Worm (Caenorhabditis elegans): ENCODE results near the gene mac-1.

mac-1 gene

ce11 chrII:13333103-13333764 lies 12.5 kb upstream of the mac-1 start (continued):
- TF ChIP-seq ceh-20 (GFP tag; IDR thresholded peaks at IDR 0.05) (no peak), attf-4 (tag; optimal IDR thresholded peaks at IDR 0.05) (no peak), ztf-7 (tag; optimal IDR thresholded peaks at IDR 0.05) (no peak), snpc-4 (tag; optimal IDR thresholded peaks at IDR 0.05) (no peak), nhr-41 (GFP tag; IDR thresholded peaks at IDR 0.05) (no peak), mxl-3 (GFP tag; optimal IDR thresholded peaks at IDR 0.05) (peak; percentile 79)

DNA sequence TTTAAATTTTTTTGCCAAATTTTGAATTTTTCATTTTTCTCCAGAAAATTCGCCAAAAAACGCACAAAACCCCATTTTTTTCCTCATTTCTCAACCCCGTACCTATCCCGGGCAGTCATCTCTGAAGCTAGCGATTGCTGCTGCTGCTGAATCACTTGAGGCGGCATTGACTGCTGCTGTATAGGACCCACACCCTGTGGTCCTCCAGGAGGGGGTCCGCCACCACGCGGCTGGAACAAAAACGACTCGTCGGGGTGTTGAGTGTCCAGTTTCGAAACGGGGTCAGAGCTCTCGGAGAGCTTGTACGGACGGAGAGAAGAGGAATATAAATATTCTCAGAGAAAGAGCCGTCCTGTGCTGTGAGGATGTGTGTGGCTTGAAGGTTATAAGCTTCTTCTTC lies 9.6 kb upstream of the mac-1 start, which contains the start of gene sam-10:
sam-10 (minus strand) TSS at position 167 of the 400 bp plus-strand sequence.
- peak; percentile 66 for TF ChIP-seq set-16 (GFP tag; IDR thresholded peaks at IDR 0.05)
- no peak for TF ChIP-seq mxl-2 (GFP tag; conservative IDR thresholded peaks at IDR 0.05)

DNA sequence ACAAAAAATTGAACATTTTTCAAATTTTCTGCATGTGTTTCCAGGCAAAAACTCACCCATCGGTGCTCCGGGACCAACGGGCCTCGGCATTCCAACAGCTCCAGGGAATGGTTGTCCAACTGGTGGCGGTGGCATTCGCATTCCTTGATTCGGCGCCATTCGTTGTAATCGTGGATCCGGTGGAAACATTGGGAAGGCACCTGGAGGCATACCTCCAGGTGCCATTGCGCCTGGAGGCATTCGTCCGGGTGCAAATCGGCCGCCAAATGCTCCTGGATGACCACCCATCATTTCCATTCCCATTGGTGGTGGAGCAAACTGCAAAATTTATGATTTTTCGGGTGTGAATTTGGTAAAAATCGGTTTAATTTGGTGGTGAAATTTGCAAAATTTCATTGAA lies 5.8 kb upstream of the mac-1 start:
- TF ChIP-seq aly-2 (tag; optimal IDR thresholded peaks at IDR 0.05) (no peak), ZK546.5 (tag; optimal IDR thresholded peaks at IDR 0.05) (no peak), zip-11 (GFP tag; IDR thresholded peaks at IDR 0.05) (no peak), mxl-2 (GFP tag; conservative IDR thresholded peaks at IDR 0.05) (no peak), pqm-1 (tag; optimal IDR thresholded peaks at IDR 0.05) (no peak), aha-1 (tag) (peak; percentile 91), ceh-32 (tag; optimal IDR thresholded peaks at IDR 0.05; ENCODE audit: poor library complexity) (no peak), Y75B8A.6 (GFP tag; IDR thresholded peaks at IDR 0.05) (no peak), F37D6.2 (tag; optimal IDR thresholded peaks at IDR 0.05) (no peak), snpc-1.2 (GFP tag; IDR thresholded peaks at IDR 0.05) (no peak), set-16 (GFP tag; IDR thresholded peaks at IDR 0.05) (peak; percentile 41; the same call in 1 of the 2 replicates)

- TF ChIP-seq set-16 (GFP tag; IDR thresholded peaks at IDR 0.05) (peak; percentile 88), aha-1 (tag) (peak; percentile 75), sdz-12 (GFP tag; optimal IDR thresholded peaks at IDR 0.05) (no peak), zfp-3 (GFP tag; conservative IDR thresholded peaks at IDR 0.05) (no peak), spr-1 (tag; optimal IDR thresholded peaks at IDR 0.05) (no peak)
Observed at ce11 chrII:13325290-13325689, 4.6 kb upstream of the mac-1 start.

ce11 chrII:13321235-13321634 lies 524 bp upstream of the mac-1 start:
- peak; percentile 34 for TF ChIP-seq aha-1 (tag)
- TF ChIP-seq dmd-6 (GFP tag; IDR thresholded peaks at IDR 0.05): no peak

DNA sequence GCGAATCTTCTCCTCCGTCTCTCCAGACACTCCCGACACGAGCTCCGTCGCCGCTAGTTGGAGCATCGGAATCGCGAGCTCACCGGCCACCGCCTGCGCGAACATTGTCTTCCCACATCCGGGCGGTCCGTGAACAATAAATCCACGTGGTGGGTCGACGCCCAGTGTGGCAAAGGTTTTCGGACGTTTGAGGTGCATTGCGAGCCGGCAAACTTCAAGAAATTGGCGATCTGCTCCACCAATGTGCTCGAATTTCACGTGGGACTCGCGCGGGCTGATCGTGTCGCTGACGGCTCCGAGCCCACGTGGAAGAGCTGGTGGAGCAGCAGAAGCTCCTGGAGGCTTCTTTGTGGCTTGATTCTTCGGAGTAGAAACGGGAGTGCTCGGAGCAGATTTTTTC lies 4.1 kb downstream of the mac-1 start:
- TF ChIP-seq lin-29 (GFP tag; IDR thresholded peaks at IDR 0.05) (no peak), dmd-9 (GFP tag; IDR thresholded peaks at IDR 0.05) (0 out of 2 replicates have a peak, but pooled peaks have one; percentile 13), set-16 (GFP tag; IDR thresholded peaks at IDR 0.05) (peak; percentile 84), lin-15B (tag; optimal IDR thresholded peaks at IDR 0.05) (no peak), nhr-42 (GFP tag; IDR thresholded peaks at IDR 0.05) (no peak), vab-7 (GFP tag; IDR thresholded peaks at IDR 0.05) (no peak), attf-4 (tag; optimal IDR thresholded peaks at IDR 0.05) (no peak)

- peak; percentile 100 for TF ChIP-seq ceh-28 (tag; optimal IDR thresholded peaks at IDR 0.05)
- TF ChIP-seq nhr-42 (GFP tag; IDR thresholded peaks at IDR 0.05): no peak
Observed at ce11 chrII:13315637-13316523, 4.8 kb downstream of the mac-1 start.
